Worm (Caenorhabditis elegans): ENCODE measurements around the gene F25E5.16.

Gene F25E5.16

DNA sequence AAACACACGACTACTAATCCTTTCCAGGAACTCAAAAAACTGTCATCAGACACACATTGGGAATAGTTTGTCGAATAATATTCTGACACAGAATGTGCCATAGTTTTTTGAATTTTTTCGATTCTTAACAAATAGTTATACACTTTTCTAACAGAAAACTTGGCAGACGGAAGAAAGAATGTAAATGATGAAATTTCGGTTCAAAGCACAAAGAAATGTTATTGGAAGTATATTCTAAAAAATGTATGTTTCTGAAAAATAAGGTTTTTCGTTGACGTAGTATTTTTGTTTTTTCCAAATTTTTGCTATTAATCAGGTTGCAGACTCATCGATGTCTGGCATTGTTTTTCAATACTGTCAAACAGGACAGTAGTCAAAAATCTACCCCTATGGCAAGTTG lies 22.8 kb downstream of the F25E5.16 start, which contains the start of gene srh-92:
Gene srh-92 (minus strand): TSS at position 101 of the 400 bp plus-strand sequence.
- TF ChIP-seq zip-8 (tag; optimal IDR thresholded peaks at IDR 0.05) = no peak

- TF ChIP-seq nhr-12 (tag; optimal IDR thresholded peaks at IDR 0.05) = no peak
- TF ChIP-seq cnd-1 (tag; optimal IDR thresholded peaks at IDR 0.05) = no peak
- TF ChIP-seq nhr-76 (tag; optimal IDR thresholded peaks at IDR 0.05) = no peak
- no peak for TF ChIP-seq flh-1 (GFP tag; optimal IDR thresholded peaks at IDR 0.05)
- no peak for TF ChIP-seq tbx-8 (GFP tag; optimal IDR thresholded peaks at IDR 0.05)
- no peak for TF ChIP-seq zip-8 (tag; optimal IDR thresholded peaks at IDR 0.05)
- no peak for TF ChIP-seq sem-2 (GFP tag; optimal IDR thresholded peaks at IDR 0.05)
- TF ChIP-seq blmp-1 (tag; optimal IDR thresholded peaks at IDR 0.05) = no peak
- TF ChIP-seq snpc-4 (tag; optimal IDR thresholded peaks at IDR 0.05) = no peak
- no peak for TF ChIP-seq ztf-11 (tag; optimal IDR thresholded peaks at IDR 0.05)
- no peak for TF ChIP-seq lsy-2 (tag; optimal IDR thresholded peaks at IDR 0.05)
- TF ChIP-seq sptf-1 (tag; optimal IDR thresholded peaks at IDR 0.05) = no peak
- TF ChIP-seq M03D4.4 (tag; optimal IDR thresholded peaks at IDR 0.05) = no peak
- no peak for TF ChIP-seq nhr-28 (tag; optimal IDR thresholded peaks at IDR 0.05)
- TF ChIP-seq elt-1 (tag; optimal IDR thresholded peaks at IDR 0.05; ENCODE audit: borderline replicate concordance, insufficient read depth) = no peak
- TF ChIP-seq lin-32 (GFP tag; optimal IDR thresholded peaks at IDR 0.05) = no peak
- no peak for TF ChIP-seq mls-2 (tag; optimal IDR thresholded peaks at IDR 0.05)
- TF ChIP-seq pha-4 (tag; optimal IDR thresholded peaks at IDR 0.05) = no peak
- TF ChIP-seq ceh-83 (GFP tag; optimal IDR thresholded peaks at IDR 0.05) = no peak
Measured at ce11 chrV:7464696-7465095, 26.6 kb downstream of the F25E5.16 start, which contains the start of gene srh-89. srh-89 (minus strand) TSS chrV:7464796.

DNA sequence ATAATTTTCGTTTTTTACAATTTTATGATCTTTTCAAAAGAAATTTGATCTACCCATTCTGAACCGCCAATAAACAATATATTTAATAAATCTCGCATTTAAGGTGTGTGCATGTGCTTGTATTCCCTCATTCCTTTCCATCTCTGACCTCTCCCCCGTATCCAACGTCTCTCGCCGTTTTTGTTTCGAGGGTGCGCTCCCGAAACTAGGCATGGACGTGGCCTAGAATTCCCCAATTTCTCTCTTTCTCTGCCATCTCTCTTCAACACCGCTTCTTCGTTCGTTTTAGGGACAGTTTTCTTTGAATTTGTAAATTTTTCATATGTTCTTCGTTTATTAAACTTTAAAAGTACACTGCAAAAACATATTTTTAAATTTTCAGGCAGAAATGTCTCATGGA lies 27.4 kb downstream of the F25E5.16 start, which contains the start of gene F25E5.1:
Gene F25E5.1 (plus strand): TSS at position 376 of the 400 bp plus-strand sequence.
- TF ChIP-seq elt-1 (tag; optimal IDR thresholded peaks at IDR 0.05; ENCODE audit: borderline replicate concordance, insufficient read depth) = no peak
- no peak for TF ChIP-seq unc-39 (tag; optimal IDR thresholded peaks at IDR 0.05)
- no peak for TF ChIP-seq bed-3 (GFP tag; optimal IDR thresholded peaks at IDR 0.05)
- TF ChIP-seq nhr-28 (tag; optimal IDR thresholded peaks at IDR 0.05) = no peak
- TF ChIP-seq ztf-11 (tag; optimal IDR thresholded peaks at IDR 0.05) = no peak
- TF ChIP-seq sem-2 (GFP tag; optimal IDR thresholded peaks at IDR 0.05) = no peak
- no peak for TF ChIP-seq cnd-1 (tag; optimal IDR thresholded peaks at IDR 0.05)
- TF ChIP-seq blmp-1 (tag; optimal IDR thresholded peaks at IDR 0.05) = no peak
- TF ChIP-seq mep-1 (tag; optimal IDR thresholded peaks at IDR 0.05) = peak; percentile 59
- TF ChIP-seq drap-1 (GFP tag; optimal IDR thresholded peaks at IDR 0.05) = no peak
- TF ChIP-seq nhr-237 (tag; optimal IDR thresholded peaks at IDR 0.05) = peak; percentile 31
- TF ChIP-seq unc-120 (tag; optimal IDR thresholded peaks at IDR 0.05; ENCODE audit: poor library complexity, severe bottlenecking) = peak; percentile 98
- no peak for TF ChIP-seq flh-1 (GFP tag; optimal IDR thresholded peaks at IDR 0.05)
- no peak for TF ChIP-seq zip-8 (tag; optimal IDR thresholded peaks at IDR 0.05)
- TF ChIP-seq mls-2 (tag; optimal IDR thresholded peaks at IDR 0.05) = no peak
- TF ChIP-seq ces-1 (GFP tag; optimal IDR thresholded peaks at IDR 0.05) = no peak
- TF ChIP-seq ceh-39 (tag; optimal IDR thresholded peaks at IDR 0.05) = no peak
- no peak for TF ChIP-seq unc-62 (GFP tag; optimal IDR thresholded peaks at IDR 0.05)
- no peak for TF ChIP-seq ceh-83 (GFP tag; optimal IDR thresholded peaks at IDR 0.05)
- TF ChIP-seq mab-5 (tag; optimal IDR thresholded peaks at IDR 0.05) = no peak
- no peak for TF ChIP-seq elt-3 (tag; optimal IDR thresholded peaks at IDR 0.05)
- TF ChIP-seq nhr-2 (tag; optimal IDR thresholded peaks at IDR 0.05) = no peak
- TF ChIP-seq M03D4.4 (tag; optimal IDR thresholded peaks at IDR 0.05) = peak; percentile 37
- no peak for TF ChIP-seq hlh-1 (tag; optimal IDR thresholded peaks at IDR 0.05)
- TF ChIP-seq lin-13 (tag; optimal IDR thresholded peaks at IDR 0.05) = peak; percentile 54
- TF ChIP-seq nhr-76 (tag; optimal IDR thresholded peaks at IDR 0.05) = no peak
- TF ChIP-seq nhr-12 (tag; optimal IDR thresholded peaks at IDR 0.05) = no peak
- TF ChIP-seq pha-4 (tag; optimal IDR thresholded peaks at IDR 0.05) = peak; percentile 44
- TF ChIP-seq lsy-2 (tag; optimal IDR thresholded peaks at IDR 0.05) = peak; percentile 58
- no peak for TF ChIP-seq ham-2 (GFP tag; optimal IDR thresholded peaks at IDR 0.05)
- TF ChIP-seq sptf-1 (tag; optimal IDR thresholded peaks at IDR 0.05) = peak; percentile 45
- no peak for TF ChIP-seq lin-32 (GFP tag; optimal IDR thresholded peaks at IDR 0.05)
- TF ChIP-seq tbx-8 (GFP tag; optimal IDR thresholded peaks at IDR 0.05) = no peak
- no peak for TF ChIP-seq snpc-4 (tag; optimal IDR thresholded peaks at IDR 0.05)
- no peak for TF ChIP-seq ceh-43 (GFP tag; optimal IDR thresholded peaks at IDR 0.05)

DNA sequence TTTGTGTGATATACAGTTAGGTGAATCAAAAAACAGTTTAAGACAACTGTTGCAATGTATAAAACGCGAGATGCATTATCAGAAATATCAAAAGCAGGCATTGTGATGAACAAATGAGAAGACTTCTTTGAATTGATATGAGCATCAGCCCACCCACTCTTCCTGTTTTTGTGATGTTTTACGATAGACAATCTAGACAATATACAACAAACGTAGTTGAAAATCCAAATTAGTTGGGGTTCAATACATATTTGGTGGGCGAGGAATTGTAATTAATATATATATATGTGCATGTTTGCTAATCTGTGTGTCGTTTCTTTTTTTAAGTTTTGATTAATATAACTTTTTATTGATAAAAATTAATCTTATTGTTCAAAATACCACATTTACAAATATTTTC lies 34.7 kb downstream of the F25E5.16 start, which contains the start of gene str-28:
Gene str-28 (minus strand): TSS at position 101 of the 400 bp plus-strand sequence.
- no peak for TF ChIP-seq sem-2 (GFP tag; optimal IDR thresholded peaks at IDR 0.05)
- TF ChIP-seq pha-4 (tag; optimal IDR thresholded peaks at IDR 0.05) = no peak
- TF ChIP-seq nhr-76 (tag; optimal IDR thresholded peaks at IDR 0.05) = no peak
- TF ChIP-seq ztf-11 (tag; optimal IDR thresholded peaks at IDR 0.05) = no peak
- no peak for TF ChIP-seq ceh-43 (GFP tag; optimal IDR thresholded peaks at IDR 0.05)
- TF ChIP-seq nhr-2 (tag; optimal IDR thresholded peaks at IDR 0.05) = no peak
- TF ChIP-seq nhr-12 (tag; optimal IDR thresholded peaks at IDR 0.05) = no peak
- no peak for TF ChIP-seq zip-8 (tag; optimal IDR thresholded peaks at IDR 0.05)
- TF ChIP-seq cnd-1 (tag; optimal IDR thresholded peaks at IDR 0.05) = no peak
- TF ChIP-seq unc-120 (tag; optimal IDR thresholded peaks at IDR 0.05; ENCODE audit: poor library complexity, severe bottlenecking) = no peak
- no peak for TF ChIP-seq hlh-1 (tag; optimal IDR thresholded peaks at IDR 0.05)
